Worm (Caenorhabditis elegans): Measurements from ENCODE around the gene F58E6.13.
A peak's percentile ranks its signal among the peaks of the same experiment; 100 is the strongest.

The F58E6.13 gene

ce11 chrV:9789657-9790261 is 44.7 kb downstream of the F58E6.13 start, which contains the start of gene ztf-7:
ztf-7 (minus strand) TSS chrV:9789707.
- no peak for TF ChIP-seq eyg-1 (tag; optimal IDR thresholded peaks at IDR 0.05)
- no peak for TF ChIP-seq ceh-48 (tag; optimal IDR thresholded peaks at IDR 0.05)
- TF ChIP-seq pha-2 (tag; optimal IDR thresholded peaks at IDR 0.05): no peak
- no peak for TF ChIP-seq sox-2 (GFP tag; IDR thresholded peaks at IDR 0.05)
- no peak for TF ChIP-seq zip-5 (tag; optimal IDR thresholded peaks at IDR 0.05)
- TF ChIP-seq ceh-31 (tag; optimal IDR thresholded peaks at IDR 0.05): peak; percentile 80
- TF ChIP-seq sdc-2 (tag; optimal IDR thresholded peaks at IDR 0.05): no peak
- TF ChIP-seq unc-86 (tag; optimal IDR thresholded peaks at IDR 0.05): no peak
- TF ChIP-seq ref-2 (tag; optimal IDR thresholded peaks at IDR 0.05): no peak
- no peak for TF ChIP-seq hlh-15 (tag; optimal IDR thresholded peaks at IDR 0.05)
- TF ChIP-seq F13H6.1 (tag; optimal IDR thresholded peaks at IDR 0.05): no peak
- TF ChIP-seq pqm-1 (tag; optimal IDR thresholded peaks at IDR 0.05): no peak
- no peak for TF ChIP-seq ztf-16 (tag; optimal IDR thresholded peaks at IDR 0.05)
- no peak for TF ChIP-seq ceh-9 (tag; optimal IDR thresholded peaks at IDR 0.05)
- no peak for TF ChIP-seq Y22D7AL.16 (tag; optimal IDR thresholded peaks at IDR 0.05)
- no peak for TF ChIP-seq hlh-13 (GFP tag; optimal IDR thresholded peaks at IDR 0.05)
- TF ChIP-seq pax-1 (tag; optimal IDR thresholded peaks at IDR 0.05): no peak
- no peak for TF ChIP-seq C08G9.2 (tag; optimal IDR thresholded peaks at IDR 0.05)
- TF ChIP-seq K09A11.1 (tag; optimal IDR thresholded peaks at IDR 0.05; ENCODE audit: insufficient read depth): no peak
- TF ChIP-seq che-1 (tag; optimal IDR thresholded peaks at IDR 0.05): no peak
- TF ChIP-seq mec-3 (tag; optimal IDR thresholded peaks at IDR 0.05; ENCODE audit: borderline replicate concordance): no peak
- no peak for TF ChIP-seq ceh-6 (GFP tag; optimal IDR thresholded peaks at IDR 0.05)
- no peak for TF ChIP-seq ahr-1 (tag; optimal IDR thresholded peaks at IDR 0.05)
- no peak for TF ChIP-seq dmd-4 (tag; optimal IDR thresholded peaks at IDR 0.05; ENCODE audit: borderline replicate concordance)
- no peak for TF ChIP-seq npax-4 (tag; optimal IDR thresholded peaks at IDR 0.05)
- TF ChIP-seq ceh-45 (GFP tag; IDR thresholded peaks at IDR 0.05): no peak
- no peak for TF ChIP-seq K02D7.2 (tag; optimal IDR thresholded peaks at IDR 0.05)
- no peak for TF ChIP-seq pha-4 (tag; optimal IDR thresholded peaks at IDR 0.05)
- peak; percentile 4 for TF ChIP-seq ceh-34 (tag; optimal IDR thresholded peaks at IDR 0.05)
- no peak for TF ChIP-seq ceh-22 (tag; optimal IDR thresholded peaks at IDR 0.05)
- no peak for TF ChIP-seq pag-3 (tag; optimal IDR thresholded peaks at IDR 0.05; ENCODE audit: borderline replicate concordance)
- TF ChIP-seq lin-11 (tag; optimal IDR thresholded peaks at IDR 0.05): no peak
- no peak for TF ChIP-seq pros-1 (tag; optimal IDR thresholded peaks at IDR 0.05)
- TF ChIP-seq unc-55 (GFP tag; optimal IDR thresholded peaks at IDR 0.05): peak; percentile 74
- no peak for TF ChIP-seq fkh-10 (GFP tag; optimal IDR thresholded peaks at IDR 0.05)
- peak; percentile 80 for TF ChIP-seq nfya-1 (tag; optimal IDR thresholded peaks at IDR 0.05)
- no peak for TF ChIP-seq nhr-11 (tag; optimal IDR thresholded peaks at IDR 0.05)
- TF ChIP-seq ceh-24 (tag; optimal IDR thresholded peaks at IDR 0.05): no peak
- TF ChIP-seq lim-6 (tag; optimal IDR thresholded peaks at IDR 0.05): no peak
- TF ChIP-seq dve-1 (tag; optimal IDR thresholded peaks at IDR 0.05): no peak
- TF ChIP-seq pat-9 (tag; optimal IDR thresholded peaks at IDR 0.05): no peak
- TF ChIP-seq ceh-18 (tag; optimal IDR thresholded peaks at IDR 0.05): peak; percentile 89
- TF ChIP-seq rnt-1 (tag; optimal IDR thresholded peaks at IDR 0.05): peak; percentile 65
- no peak for TF ChIP-seq ttx-3 (tag; optimal IDR thresholded peaks at IDR 0.05)
- TF ChIP-seq sox-4 (tag; optimal IDR thresholded peaks at IDR 0.05): no peak
- TF ChIP-seq elt-2 (tag; optimal IDR thresholded peaks at IDR 0.05): no peak
- TF ChIP-seq elt-4 (tag; optimal IDR thresholded peaks at IDR 0.05): no peak
- no peak for TF ChIP-seq nhr-232 (tag; optimal IDR thresholded peaks at IDR 0.05)
- TF ChIP-seq tbx-7 (tag; optimal IDR thresholded peaks at IDR 0.05): no peak
- TF ChIP-seq ceh-2 (tag; optimal IDR thresholded peaks at IDR 0.05): no peak
- no peak for TF ChIP-seq odd-2 (tag; optimal IDR thresholded peaks at IDR 0.05)
- no peak for TF ChIP-seq ceh-14 (tag; optimal IDR thresholded peaks at IDR 0.05)
- peak; percentile 42 for TF ChIP-seq ceh-30 (tag; optimal IDR thresholded peaks at IDR 0.05)
